Fruit fly (Drosophila melanogaster) whole organism, wandering third instar larva: ENCODE data around the gene Osi17.

Experiments used
- CG32264 ChIP-seq: fragments of 200-800 bp; sonication (Bioruptor generic); optimal IDR thresholded peaks from 2 replicates; lab custom pipeline; 2016; ENCODE audit warnings: missing biosample characterization, missing genetic modification characterization
- Dfd ChIP-seq: fragments of >200 bp; optimal IDR thresholded peaks from 2 replicates; lab custom pipeline; 2017; ENCODE audit warnings: missing biosample characterization, missing genetic modification characterization
- Dif ChIP-seq: fragments of 200-275, 200-300 bp; sonication (Bioruptor generic); optimal IDR thresholded peaks from 2 replicates; lab custom pipeline; 2018; ENCODE audit warnings: missing biosample characterization, missing genetic modification characterization; ENCODE audit not compliant: partially characterized antibody
- Mio ChIP-seq: sonication (Bioruptor generic); optimal IDR thresholded peaks from 2 replicates; lab custom pipeline; 2016; ENCODE audit warnings: missing biosample characterization, missing genetic modification characterization
- Myc ChIP-seq: fragments of >200 bp; optimal IDR thresholded peaks from 2 replicates; lab custom pipeline; 2017
- Rel ChIP-seq, 2 experiments: fragments of 200-800 bp; sonication (Bioruptor generic) in 1 of 2; optimal IDR thresholded peaks; 2 replicates in 1 of 2; 3 replicates in 1 of 2; lab custom pipeline; 2016 to 2019; ENCODE audit warnings: mild to moderate bottlenecking in 2 of 2, missing biosample characterization in 2 of 2, missing genetic modification characterization in 2 of 2, moderate library complexity in 1 of 2
- Sp1 ChIP-seq: fragments of 200-800 bp; sonication (Bioruptor generic); optimal IDR thresholded peaks from 3 replicates; lab custom pipeline; 2019; ENCODE audit warnings: missing biosample characterization, mild to moderate bottlenecking, missing genetic modification characterization, moderate library complexity
- Vsx2 ChIP-seq: fragments of 200-300, 225-300 bp; sonication (Bioruptor generic); optimal IDR thresholded peaks from 2 replicates; lab custom pipeline; 2018; ENCODE audit warnings: missing biosample characterization, missing genetic modification characterization; ENCODE audit not compliant: partially characterized antibody
- dl ChIP-seq, 2 experiments: fragments of 175-275, 200-275 bp in 1 of 2; fragments of 200-275 bp in 1 of 2; sonication (Bioruptor generic); optimal IDR thresholded peaks; lab custom pipeline; 2018; ENCODE audit warnings: mild to moderate bottlenecking in 2 of 2, missing biosample characterization in 2 of 2, missing genetic modification characterization in 2 of 2, moderate library complexity in 2 of 2; ENCODE audit not compliant: partially characterized antibody in 2 of 2, insufficient read depth in 1 of 2
- h ChIP-seq: fragments of 200-800 bp; sonication (Bioruptor generic); optimal IDR thresholded peaks from 3 replicates; lab custom pipeline; 2016; ENCODE audit warnings: missing biosample characterization, mild to moderate bottlenecking, missing genetic modification characterization
- jim ChIP-seq: fragments of 175-275, 200-325 bp; sonication (Bioruptor generic); optimal IDR thresholded peaks from 2 replicates; lab custom pipeline; 2016; ENCODE audit warnings: missing biosample characterization, mild to moderate bottlenecking, missing genetic modification characterization
- lola ChIP-seq: fragments of >200 bp; optimal IDR thresholded peaks from 2 replicates; lab custom pipeline; 2017; ENCODE audit warnings: missing biosample characterization, missing genetic modification characterization
- pan ChIP-seq: fragments of >200 bp; optimal IDR thresholded peaks from 2 replicates; lab custom pipeline; 2017
- psq ChIP-seq: fragments of 200-800 bp; sonication (Bioruptor generic); optimal IDR thresholded peaks from 3 replicates; lab custom pipeline; 2017; ENCODE audit warnings: missing biosample characterization, mild to moderate bottlenecking, missing genetic modification characterization, moderate library complexity

dm6 chr3R:6342702-6343101, 31.1 kb downstream of the Osi17 start, which contains the start of gene CG10298:
- TF ChIP-seq Rel (GFP tag; optimal IDR thresholded peaks at IDR 0.05; lab: Kevin White, UChicago) (no peak), Rel (tag; optimal IDR thresholded peaks at IDR 0.05; lab: Kevin White, UChicago) (no peak), Dif (GFP tag; lab: Kevin White, UChicago) (no peak), psq (GFP tag; lab: Kevin White, UChicago) (no peak), h (GFP tag; lab: Kevin White, UChicago) (no peak), Sp1 (no peak), Mio (no peak), lola (GFP tag; lab: Kevin White, UChicago) (no peak), Dfd (GFP tag; lab: Kevin White, UChicago) (no peak), dl (GFP tag; optimal IDR thresholded peaks at IDR 0.05; lab: Kevin White, UChicago; ENCODE audit: insufficient read depth in 1 of 2, partially characterized antibody in 2 of 2) (no peak), jim (GFP tag; lab: Kevin White, UChicago) (no peak), Vsx2 (GFP tag; lab: Kevin White, UChicago) (no peak), CG32264 (GFP tag; lab: Kevin White, UChicago) (no peak), Myc (lab: Kevin White, UChicago) (no peak), pan (lab: Kevin White, UChicago) (no peak)
